Worm (Caenorhabditis elegans) whole organism, L4/young adult: ENCODE measurements around the gene ptr-14.

Experiments
- W03F9.2 ChIP-seq: fragments of 150-350 bp; optimal IDR thresholded peaks from 2 replicates; lab custom pipeline; 2014; ENCODE audit warnings: missing biosample characterization, missing genetic modification characterization
- dao-5 ChIP-seq: sonication (generic microtip); optimal IDR thresholded peaks from 2 replicates; lab custom pipeline; 2016; ENCODE audit warnings: missing genotype, missing genetic modification characterization, moderate library complexity, missing compliant biosample characterization
- him-1 ChIP-seq: sonication (generic microtip); optimal IDR thresholded peaks from 2 replicates; lab custom pipeline; 2016; ENCODE audit warnings: missing genotype, missing genetic modification reagents, missing genetic modification characterization, missing compliant biosample characterization

ptr-14 gene

ce11 chrIV:10599983-10600382 is 15.2 kb upstream of the ptr-14 start, which contains the start of gene R09H10.1:
TSS of gene R09H10.1 (plus strand) at chrIV:10600283.
- TF ChIP-seq W03F9.2 (tag; lab: Kevin White, UChicago) (no peak), dao-5 (tag; lab: Kevin White, UChicago) (no peak), him-1 (tag; lab: Kevin White, UChicago) (no peak)

DNA sequence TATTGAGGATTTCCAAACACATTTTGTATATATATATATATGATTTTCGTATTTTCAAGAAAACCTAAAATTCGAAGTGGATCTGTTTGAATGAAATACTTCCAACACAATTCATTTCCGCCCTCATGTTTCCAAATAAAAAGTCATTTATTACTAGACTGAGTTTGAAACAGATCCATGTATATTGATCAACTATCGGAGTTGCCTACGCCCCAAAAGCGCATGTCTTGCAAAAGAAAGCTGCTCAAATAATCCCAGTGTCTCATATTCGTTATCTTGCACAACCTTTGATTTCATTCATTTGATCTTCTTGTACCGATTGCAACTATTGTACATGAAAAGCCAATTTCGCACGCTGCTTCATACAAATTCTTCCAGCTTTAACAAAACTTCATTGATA is 12.6 kb upstream of the ptr-14 start, which contains the start of gene R09H10.2:
Gene R09H10.2 (plus strand): TSS at position 301 of the 400 bp plus-strand sequence.
- TF ChIP-seq dao-5 (tag; lab: Kevin White, UChicago), result no peak
- no peak for TF ChIP-seq W03F9.2 (tag; lab: Kevin White, UChicago)
- no peak for TF ChIP-seq him-1 (tag; lab: Kevin White, UChicago)

- TF ChIP-seq him-1 (tag; lab: Kevin White, UChicago), result no peak
- no peak for TF ChIP-seq W03F9.2 (tag; lab: Kevin White, UChicago)
- no peak for TF ChIP-seq dao-5 (tag; lab: Kevin White, UChicago)
Observed at ce11 chrIV:10606575-10607080, 8.6 kb upstream of the ptr-14 start, which contains the start of gene R09H10.3. TSS of gene R09H10.3 (plus strand) at chrIV:10607030.

ce11 chrIV:10608275-10608674 is 7.0 kb upstream of the ptr-14 start, which contains the start of gene R09H10.6:
TSS of gene R09H10.6 (plus strand) at chrIV:10608575.
- TF ChIP-seq W03F9.2 (tag; lab: Kevin White, UChicago) (no peak), him-1 (tag; lab: Kevin White, UChicago) (no peak), dao-5 (tag; lab: Kevin White, UChicago) (no peak)

- no peak for TF ChIP-seq him-1 (tag; lab: Kevin White, UChicago)
- TF ChIP-seq dao-5 (tag; lab: Kevin White, UChicago), result no peak
- TF ChIP-seq W03F9.2 (tag; lab: Kevin White, UChicago), result no peak
Observed at ce11 chrIV:10609920-10610319, 5.3 kb upstream of the ptr-14 start.

DNA sequence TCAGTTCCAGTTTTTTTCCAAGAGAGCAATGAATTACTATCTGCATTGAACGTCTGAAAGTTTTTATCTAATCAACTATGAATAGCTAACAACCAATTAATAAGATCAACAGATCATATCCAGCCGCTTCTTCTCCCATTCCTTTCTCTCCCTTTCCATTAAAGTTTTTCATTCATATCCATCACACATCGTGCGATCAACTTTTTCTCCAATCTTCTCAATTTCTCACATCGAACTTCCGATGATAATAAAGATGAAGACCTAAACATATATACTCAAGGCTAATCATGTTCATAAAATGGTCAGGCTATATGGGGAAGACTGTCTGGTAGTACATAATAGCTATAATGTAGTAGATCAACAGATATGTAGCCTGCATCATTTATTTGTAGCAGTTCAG is 2.9 kb upstream of the ptr-14 start:
- TF ChIP-seq dao-5 (tag; lab: Kevin White, UChicago) (no peak), W03F9.2 (tag; lab: Kevin White, UChicago) (no peak), him-1 (tag; lab: Kevin White, UChicago) (no peak)

- TF ChIP-seq dao-5 (tag; lab: Kevin White, UChicago), result no peak
- no peak for TF ChIP-seq W03F9.2 (tag; lab: Kevin White, UChicago)
- no peak for TF ChIP-seq him-1 (tag; lab: Kevin White, UChicago)
Observed at ce11 chrIV:10616366-10616765, 1.1 kb downstream of the ptr-14 start.

DNA sequence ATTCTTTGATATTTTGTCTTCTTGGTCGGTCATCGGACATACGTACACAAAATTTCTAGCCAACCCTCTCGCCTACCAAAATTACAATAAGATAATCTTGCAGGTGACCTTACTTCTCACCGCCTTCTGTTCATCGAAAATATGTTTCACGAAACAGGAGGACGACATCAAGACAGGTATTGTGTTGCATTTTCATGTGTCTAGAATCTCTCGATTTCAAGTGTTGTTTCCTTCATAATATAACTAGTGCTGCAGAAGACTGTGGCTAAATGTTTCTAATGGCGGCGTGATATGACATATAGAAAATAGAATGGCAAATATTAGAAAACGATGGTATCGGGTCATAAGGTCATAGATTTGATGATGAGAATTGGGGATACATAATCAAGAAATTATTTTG is 1.9 kb downstream of the ptr-14 start:
- no peak for TF ChIP-seq dao-5 (tag; lab: Kevin White, UChicago)
- no peak for TF ChIP-seq W03F9.2 (tag; lab: Kevin White, UChicago)
- no peak for TF ChIP-seq him-1 (tag; lab: Kevin White, UChicago)

DNA sequence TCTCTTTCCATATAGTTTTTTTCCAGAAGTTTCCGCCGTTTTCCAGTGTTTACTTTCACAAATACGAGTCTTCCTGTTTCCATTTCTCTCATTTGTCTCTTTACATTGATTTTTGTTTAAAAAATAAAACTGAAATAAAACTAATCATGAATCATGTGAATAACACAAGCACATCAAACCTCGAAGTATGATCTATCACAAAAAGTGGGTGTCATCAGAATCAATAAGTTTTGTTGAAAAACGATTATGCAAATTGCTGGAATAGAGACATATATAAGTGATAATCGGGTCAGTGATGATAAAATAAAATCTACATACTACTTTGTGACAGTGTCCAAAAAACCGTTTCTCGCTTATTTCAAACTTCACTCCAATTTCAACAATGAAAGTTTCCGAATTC is 5.6 kb downstream of the ptr-14 start, which contains the start of gene R09H10.7:
Gene R09H10.7 (plus strand): TSS at position 301 of the 400 bp plus-strand sequence.
- TF ChIP-seq him-1 (tag; lab: Kevin White, UChicago) (no peak), dao-5 (tag; lab: Kevin White, UChicago) (no peak), W03F9.2 (tag; lab: Kevin White, UChicago) (no peak)

- TF ChIP-seq W03F9.2 (tag; lab: Kevin White, UChicago) (no peak), him-1 (tag; lab: Kevin White, UChicago) (no peak), dao-5 (tag; lab: Kevin White, UChicago) (no peak)
Observed at ce11 chrIV:10628724-10629123, 13.5 kb downstream of the ptr-14 start, which contains the start of gene R09H10.5. TSS of gene R09H10.5 (minus strand) at chrIV:10628829.

DNA sequence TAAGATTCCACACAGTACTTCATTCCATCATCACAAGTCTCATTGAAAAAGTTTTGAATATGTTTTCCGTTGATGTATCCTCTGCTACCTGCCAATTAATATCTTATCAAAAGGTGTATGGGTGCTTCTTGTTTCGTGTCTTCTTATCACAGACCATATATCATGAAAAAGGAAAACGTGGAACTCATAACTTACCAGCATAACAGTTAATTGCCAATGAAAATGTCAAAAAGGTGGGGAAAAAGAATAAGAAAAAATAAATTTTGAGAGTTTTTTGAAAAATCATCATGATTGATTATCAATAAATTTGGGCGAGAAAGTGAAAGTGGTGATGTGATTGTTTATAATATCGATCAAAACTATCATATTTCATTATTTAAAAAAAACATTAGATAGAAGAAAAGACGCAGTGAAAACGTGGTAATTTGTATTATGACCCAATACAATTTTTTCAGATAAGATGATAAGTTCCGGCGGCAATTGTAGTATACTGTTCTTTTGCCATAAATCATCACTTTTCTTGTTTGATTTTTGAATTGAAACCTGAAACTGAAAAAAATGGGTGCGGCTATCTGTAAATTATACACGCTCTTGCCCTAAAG is 15.8 kb downstream of the ptr-14 start, which contains the start of gene F56C4.4:
Gene F56C4.4 (minus strand): TSS at position 315 of the 602 bp plus-strand sequence.
- TF ChIP-seq him-1 (tag; lab: Kevin White, UChicago) (no peak), W03F9.2 (tag; lab: Kevin White, UChicago) (no peak), dao-5 (tag; lab: Kevin White, UChicago) (no peak)

ce11 chrIV:10636649-10637048 is 21.4 kb downstream of the ptr-14 start, which contains the start of gene F56C4.1:
TSS of gene F56C4.1 (plus strand) at chrIV:10636949.
- no peak for TF ChIP-seq him-1 (tag; lab: Kevin White, UChicago)

- no peak for TF ChIP-seq W03F9.2 (tag; lab: Kevin White, UChicago)
- TF ChIP-seq dao-5 (tag; lab: Kevin White, UChicago), result no peak
- no peak for TF ChIP-seq him-1 (tag; lab: Kevin White, UChicago)
Observed at ce11 chrIV:10638977-10639376, 23.8 kb downstream of the ptr-14 start, which contains the start of gene F56C4.2. TSS of gene F56C4.2 (plus strand) at chrIV:10639277.
